Fruit fly (Drosophila melanogaster) whole organism, prepupa: Measurements from ENCODE around the gene CG31460.
A peak's percentile ranks its signal among the peaks of the same experiment; 100 is the strongest.

Experiments
- CG3032 ChIP-seq: fragments of 200-800 bp; optimal IDR thresholded peaks from 2 replicates; lab custom pipeline; 2019; ENCODE audit warnings: missing biosample characterization, mild to moderate bottlenecking, missing genetic modification characterization, moderate library complexity
- CG31627 ChIP-seq: fragments of 200-800 bp; sonication (Bioruptor generic); optimal IDR thresholded peaks from 3 replicates; lab custom pipeline; 2016; ENCODE audit warnings: missing biosample characterization, missing genetic modification characterization
- CG6163 ChIP-seq: fragments of 200-800 bp; sonication (Bioruptor generic); IDR thresholded peaks from 3 replicates; pipeline ENCODE4 v1.3.6; 2022; ENCODE audit warnings: missing biosample characterization, missing genetic modification characterization
- CG6854 ChIP-seq: fragments of 200-800 bp; sonication (Bioruptor generic); optimal IDR thresholded peaks from 2 replicates; lab custom pipeline; 2017; ENCODE audit warnings: missing biosample characterization, mild to moderate bottlenecking, missing genetic modification characterization
- Eip78C ChIP-seq: fragments of 200-800 bp; sonication (Bioruptor generic); peaks from one replicate; lab custom pipeline; 2016; ENCODE audit warnings: missing biosample characterization, missing genetic modification characterization
- Ets21C ChIP-seq: fragments of 200-800 bp; sonication (Bioruptor generic); optimal IDR thresholded peaks from 3 replicates; lab custom pipeline; 2016; ENCODE audit warnings: missing biosample characterization, missing genetic modification characterization
- Hr38 ChIP-seq: sonication (Bioruptor generic); optimal IDR thresholded peaks from 2 replicates; lab custom pipeline; 2016; ENCODE audit warnings: missing biosample characterization, missing genetic modification characterization
- Met ChIP-seq: fragments of 200-800 bp; sonication (Bioruptor generic); optimal IDR thresholded peaks from 3 replicates; lab custom pipeline; 2016; ENCODE audit warnings: missing biosample characterization, missing genetic modification characterization
- esn ChIP-seq: fragments of 200-800 bp; sonication (Bioruptor generic); optimal IDR thresholded peaks from 2 replicates; lab custom pipeline; 2016; ENCODE audit warnings: missing biosample characterization, mild to moderate bottlenecking, missing genetic modification characterization, moderate library complexity
- salr ChIP-seq, 2 experiments: fragments of 200-800 bp; sonication (Bioruptor generic); optimal IDR thresholded peaks; 3 replicates each; lab custom pipeline; 2016 to 2018; ENCODE audit warnings: missing biosample characterization in 2 of 2, missing genetic modification characterization in 2 of 2, mild to moderate bottlenecking in 1 of 2
- svp ChIP-seq: fragments of 200-800 bp; sonication (Bioruptor generic); peaks from one replicate; lab custom pipeline; 2016; ENCODE audit warnings: missing biosample characterization, missing genetic modification characterization

The CG31460 gene

DNA sequence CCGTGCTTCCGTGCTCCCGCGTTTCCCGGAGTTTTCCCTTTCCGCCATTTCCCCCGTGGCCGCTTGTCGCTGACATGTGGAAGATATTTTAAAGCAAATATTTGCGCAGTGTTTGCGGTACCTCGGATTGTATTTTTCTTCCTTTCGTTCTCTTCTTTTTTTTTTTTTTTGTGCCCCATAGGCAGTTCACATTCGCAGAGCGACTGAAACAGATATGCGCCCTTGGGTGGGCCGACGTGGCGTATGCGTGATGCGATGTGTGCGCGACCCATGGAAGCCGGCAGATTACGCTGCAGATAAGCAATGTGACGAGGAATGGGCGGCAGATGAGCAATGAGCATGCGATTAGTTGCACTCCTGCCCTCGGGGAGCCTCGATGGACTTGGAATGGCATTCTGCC lies 25.4 kb downstream of the CG31460 start:
- no peak for TF ChIP-seq salr (GFP tag; optimal IDR thresholded peaks at IDR 0.05; lab: Kevin White, UChicago)
- TF ChIP-seq esn = no peak
- no peak for TF ChIP-seq Met
- TF ChIP-seq CG31627 (GFP tag; lab: Kevin White, UChicago) = no peak
- TF ChIP-seq Ets21C (GFP tag; lab: Kevin White, UChicago) = no peak
- TF ChIP-seq CG3032 (tag; lab: Kevin White, UChicago) = no peak
- TF ChIP-seq CG6854 (GFP tag; lab: Kevin White, UChicago) = no peak
- TF ChIP-seq svp (GFP tag; lab: Kevin White, UChicago) = peak; percentile 84
- peak; percentile 9 for TF ChIP-seq Eip78C (GFP tag; lab: Kevin White, UChicago)
- TF ChIP-seq, all 60 proteins: peak for 2

DNA sequence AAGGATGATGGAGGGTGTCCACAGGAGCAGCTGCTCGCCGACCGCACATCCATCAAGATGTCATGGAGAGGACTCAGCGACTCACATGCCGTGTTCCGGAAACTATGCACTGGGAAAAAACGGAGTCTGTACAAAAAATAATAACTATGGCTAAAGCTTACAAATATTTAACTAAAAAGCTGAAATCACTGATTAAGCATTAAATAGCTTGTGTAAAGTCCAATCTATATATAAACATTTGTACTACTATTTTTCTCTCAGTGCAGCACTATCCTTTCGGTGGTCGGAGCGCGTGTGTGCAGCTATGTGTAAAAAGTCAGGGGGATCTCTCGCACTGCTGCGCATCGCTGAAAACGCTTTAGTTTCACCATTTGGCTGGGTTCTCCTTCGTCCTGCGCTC lies 33.7 kb downstream of the CG31460 start:
- TF ChIP-seq Hr38 (GFP tag; lab: Kevin White, UChicago) (no peak), CG6163 (GFP tag; lab: Robert Waterston, UW) (peak; percentile 53; the same call in 1 of the 3 replicates)
- TF ChIP-seq, all 60 proteins: peak for 1
